Worm (Caenorhabditis elegans): ENCODE measurements around the gene age-1.

Gene age-1

ce11 chrII:11472542-11472941 lies 54.3 kb downstream of the age-1 start:
- TF ChIP-seq ceh-43 (GFP tag; optimal IDR thresholded peaks at IDR 0.05) (no peak), elt-3 (tag; optimal IDR thresholded peaks at IDR 0.05) (peak; percentile 7)

ce11 chrII:11471916-11472315 lies 54.9 kb downstream of the age-1 start, which contains the start of gene mfn-1:
TSS of gene mfn-1 (minus strand) at chrII:11472016.
- TF ChIP-seq ztf-11 (tag; optimal IDR thresholded peaks at IDR 0.05) = no peak
- TF ChIP-seq sptf-1 (tag; optimal IDR thresholded peaks at IDR 0.05) = no peak
- TF ChIP-seq unc-120 (tag; optimal IDR thresholded peaks at IDR 0.05; ENCODE audit: poor library complexity, severe bottlenecking) = no peak
- no peak for TF ChIP-seq lsy-2 (tag; optimal IDR thresholded peaks at IDR 0.05)
- no peak for TF ChIP-seq flh-1 (GFP tag; optimal IDR thresholded peaks at IDR 0.05)
- no peak for TF ChIP-seq M03D4.4 (tag; optimal IDR thresholded peaks at IDR 0.05)
- no peak for TF ChIP-seq nhr-76 (tag; optimal IDR thresholded peaks at IDR 0.05)
- no peak for TF ChIP-seq tbx-8 (GFP tag; optimal IDR thresholded peaks at IDR 0.05)
- no peak for TF ChIP-seq mab-5 (tag; optimal IDR thresholded peaks at IDR 0.05)
- no peak for TF ChIP-seq blmp-1 (tag; optimal IDR thresholded peaks at IDR 0.05)
- TF ChIP-seq ham-2 (GFP tag; optimal IDR thresholded peaks at IDR 0.05) = no peak
- no peak for TF ChIP-seq nhr-12 (tag; optimal IDR thresholded peaks at IDR 0.05)

- no peak for TF ChIP-seq snpc-4 (tag; optimal IDR thresholded peaks at IDR 0.05)
- no peak for TF ChIP-seq lsy-2 (tag; optimal IDR thresholded peaks at IDR 0.05)
- no peak for TF ChIP-seq ces-1 (GFP tag; optimal IDR thresholded peaks at IDR 0.05)
- no peak for TF ChIP-seq ceh-43 (GFP tag; optimal IDR thresholded peaks at IDR 0.05)
- TF ChIP-seq elt-3 (tag; optimal IDR thresholded peaks at IDR 0.05) = no peak
- no peak for TF ChIP-seq elt-1 (tag; optimal IDR thresholded peaks at IDR 0.05; ENCODE audit: borderline replicate concordance, insufficient read depth)
- TF ChIP-seq ceh-83 (GFP tag; optimal IDR thresholded peaks at IDR 0.05) = no peak
- TF ChIP-seq sem-2 (GFP tag; optimal IDR thresholded peaks at IDR 0.05) = no peak
- TF ChIP-seq hlh-1 (tag; optimal IDR thresholded peaks at IDR 0.05) = no peak
- TF ChIP-seq ham-2 (GFP tag; optimal IDR thresholded peaks at IDR 0.05) = no peak
- TF ChIP-seq blmp-1 (tag; optimal IDR thresholded peaks at IDR 0.05) = no peak
- no peak for TF ChIP-seq ztf-11 (tag; optimal IDR thresholded peaks at IDR 0.05)
- TF ChIP-seq nhr-12 (tag; optimal IDR thresholded peaks at IDR 0.05) = no peak
- TF ChIP-seq lin-13 (tag; optimal IDR thresholded peaks at IDR 0.05) = no peak
Measured at ce11 chrII:11469574-11470108, 57.2 kb downstream of the age-1 start, which contains the start of gene cisd-1. TSS of gene cisd-1 (minus strand) at chrII:11469624.

Data from whole organism, mixed stage, embryonic.